Fruit fly (Drosophila melanogaster) whole organism, embryonic: ENCODE measurements around the gene CG32806.

Experiments
- Antp ChIP-seq: fragments of 200-800 bp; sonication (Bioruptor generic); optimal IDR thresholded peaks from 3 replicates; lab custom pipeline; 2016; ENCODE audit warnings: missing biosample characterization, missing genetic modification characterization
- CG30431 ChIP-seq: fragments of 200-800 bp; sonication (Bioruptor generic); optimal IDR thresholded peaks from 2 replicates; lab custom pipeline; 2017; ENCODE audit warnings: missing biosample characterization, missing genetic modification characterization
- CG4404 ChIP-seq: fragments of 200-800 bp; sonication (Bioruptor generic); IDR thresholded peaks from 2 replicates; pipeline ENCODE4 v1.3.6; 2022; ENCODE audit warnings: missing biosample characterization, missing genetic modification characterization
- fd3F ChIP-seq: fragments of 200-800 bp; sonication (Bioruptor generic); optimal IDR thresholded peaks from 2 replicates; lab custom pipeline; 2018; ENCODE audit warnings: missing biosample characterization, mild to moderate bottlenecking, missing genetic modification characterization, moderate library complexity
- gce ChIP-seq: fragments of 200-800 bp; sonication (Bioruptor generic); IDR thresholded peaks from 3 replicates; pipeline ENCODE4 v1.3.6; 2022; ENCODE audit warnings: missing biosample characterization, missing genetic modification characterization
- sob ChIP-seq: fragments of 200-800 bp; sonication (Bioruptor generic); IDR thresholded peaks from 2 replicates; pipeline ENCODE4 v1.3.6; 2022; ENCODE audit warnings: missing biosample characterization, missing genetic modification characterization

- TF ChIP-seq sob (no peak), CG4404 (GFP tag; lab: Robert Waterston, UW) (no peak), CG30431 (no peak), Antp (GFP tag; lab: Kevin White, UChicago) (no peak), gce (GFP tag; lab: Robert Waterston, UW) (no peak), fd3F (GFP tag; lab: Kevin White, UChicago) (no peak)
Measured at dm6 chrX:1811173-1811572, 21.8 kb downstream of the CG32806 start.
